Fruit fly (Drosophila melanogaster): Measurements from ENCODE around the gene okr.

DNA sequence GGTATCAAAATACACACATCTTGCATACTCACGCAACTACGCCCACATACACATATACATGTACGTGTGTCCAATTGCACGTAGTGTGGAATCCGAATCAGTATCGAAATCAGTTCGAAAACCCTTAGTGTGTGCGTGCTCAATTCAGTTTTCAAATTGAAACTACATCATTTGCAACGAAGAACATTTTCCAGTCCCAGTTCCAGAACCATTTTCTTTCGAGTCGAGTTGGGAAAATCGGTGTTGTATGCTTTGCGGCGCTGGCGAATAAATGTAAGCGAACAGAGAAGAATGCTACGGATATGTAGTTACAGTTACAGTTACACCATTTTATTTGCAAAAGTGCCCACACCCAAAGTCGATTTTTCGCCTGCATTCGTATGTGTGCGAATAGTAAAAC, 35.6 kb downstream of the okr start:
- no peak for TF ChIP-seq ranshi (GFP tag; IDR thresholded peaks at IDR 0.05)
- TF ChIP-seq D (optimal IDR thresholded peaks at IDR 0.05): no peak
- TF ChIP-seq D (GFP tag; optimal IDR thresholded peaks at IDR 0.05): no peak
- no peak for TF ChIP-seq CG3838 (GFP tag; optimal IDR thresholded peaks at IDR 0.05)
- no peak for TF ChIP-seq corto (GFP tag; optimal IDR thresholded peaks at IDR 0.05)
